Worm (Caenorhabditis elegans) whole organism, L4/young adult: ENCODE data around the gene F09G2.1.

Experiments used
- W03F9.2 ChIP-seq: fragments of 150-350 bp; optimal IDR thresholded peaks from 2 replicates; lab custom pipeline; 2014; ENCODE audit warnings: missing biosample characterization, missing genetic modification characterization
- dao-5 ChIP-seq: sonication (generic microtip); optimal IDR thresholded peaks from 2 replicates; lab custom pipeline; 2016; ENCODE audit warnings: missing genotype, missing genetic modification characterization, moderate library complexity, missing compliant biosample characterization
- him-1 ChIP-seq: sonication (generic microtip); optimal IDR thresholded peaks from 2 replicates; lab custom pipeline; 2016; ENCODE audit warnings: missing genotype, missing genetic modification reagents, missing genetic modification characterization, missing compliant biosample characterization

DNA sequence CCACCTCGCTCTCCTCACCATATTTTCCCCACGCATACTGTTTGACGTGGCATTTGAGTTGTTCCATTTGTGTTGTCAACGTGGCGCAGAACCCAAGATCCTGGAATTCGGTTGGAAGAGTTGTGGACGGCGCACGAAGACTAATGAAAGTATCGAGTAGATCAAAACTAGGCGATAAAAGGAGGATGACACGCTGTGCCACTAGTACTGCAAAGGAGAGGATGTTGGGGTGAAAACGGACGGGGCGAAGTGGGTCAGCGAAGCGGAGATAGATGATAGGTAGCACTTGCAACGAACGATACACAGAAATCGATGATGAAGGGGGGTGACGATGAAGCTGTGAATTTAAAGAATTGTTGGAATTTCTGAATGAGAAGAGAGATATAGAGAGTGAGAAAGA, 46.9 kb downstream of the F09G2.1 start, which contains the start of gene C05C8.7:
- TF ChIP-seq him-1: no peak
- no peak for TF ChIP-seq W03F9.2
- TF ChIP-seq dao-5 (tag; lab: Kevin White, UChicago): no peak
